Worm (Caenorhabditis elegans) whole organism, late embryonic: Measurements from ENCODE around the gene his-2.
A peak's percentile ranks its signal among the peaks of the same experiment; 100 is the strongest.

ENCODE experiments used
- C08G9.2 ChIP-seq: sonication (generic microtip); optimal IDR thresholded peaks from 2 replicates; lab custom pipeline; 2016; ENCODE audit warnings: mild to moderate bottlenecking, missing genetic modification characterization, moderate library complexity, missing compliant biosample characterization
- C38D4.7 ChIP-seq: fragments of 200-800 bp; sonication (Bioruptor generic); optimal IDR thresholded peaks from 2 replicates; lab custom pipeline; 2018; ENCODE audit warnings: mild to moderate bottlenecking, missing genetic modification characterization, moderate library complexity, missing compliant biosample characterization
- K02D7.2 ChIP-seq: sonication (generic microtip); optimal IDR thresholded peaks from 2 replicates; lab custom pipeline; 2017; ENCODE audit warnings: mild to moderate bottlenecking, missing genetic modification characterization, missing compliant biosample characterization
- Y22D7AL.16 ChIP-seq: sonication (generic microtip); optimal IDR thresholded peaks from 2 replicates; lab custom pipeline; 2016; ENCODE audit warnings: missing genetic modification characterization, missing compliant biosample characterization
- ahr-1 ChIP-seq: sonication (generic microtip); optimal IDR thresholded peaks from 2 replicates; lab custom pipeline; 2016; ENCODE audit warnings: missing genetic modification characterization, missing compliant biosample characterization
- ceh-14 ChIP-seq: sonication (generic microtip); optimal IDR thresholded peaks from 2 replicates; lab custom pipeline; 2016; ENCODE audit warnings: missing genotype, missing genetic modification characterization, missing compliant biosample characterization
- ceh-2 ChIP-seq: sonication (generic microtip); optimal IDR thresholded peaks from 2 replicates; lab custom pipeline; 2016; ENCODE audit warnings: missing genotype, missing genetic modification characterization, missing compliant biosample characterization
- ceh-22 ChIP-seq: sonication (generic microtip); optimal IDR thresholded peaks from 2 replicates; lab custom pipeline; 2017; ENCODE audit warnings: missing biosample characterization, missing genetic modification characterization
- ceh-24 ChIP-seq: sonication (generic microtip); optimal IDR thresholded peaks from 2 replicates; lab custom pipeline; 2016; ENCODE audit warnings: mild to moderate bottlenecking, missing genetic modification characterization, missing compliant biosample characterization
- ceh-30 ChIP-seq: fragments of 150-350 bp; optimal IDR thresholded peaks from 2 replicates; lab custom pipeline; 2014; ENCODE audit warnings: missing biosample characterization, missing genetic modification characterization
- ceh-31 ChIP-seq: sonication (generic microtip); optimal IDR thresholded peaks from 2 replicates; lab custom pipeline; 2016; ENCODE audit warnings: missing genetic modification characterization, missing compliant biosample characterization
- ceh-34 ChIP-seq: sonication (generic microtip); optimal IDR thresholded peaks from 2 replicates; lab custom pipeline; 2016; ENCODE audit warnings: mild to moderate bottlenecking, missing genetic modification characterization, missing compliant biosample characterization
- ceh-45 ChIP-seq: fragments of 200-800 bp; sonication (Bioruptor generic); IDR thresholded peaks from 2 replicates; pipeline ENCODE4 v1.3.6; 2022; ENCODE audit warnings: missing genetic modification reagents, missing genetic modification characterization, missing compliant biosample characterization
- ceh-48 ChIP-seq: sonication (generic microtip); optimal IDR thresholded peaks from 2 replicates; lab custom pipeline; 2016; ENCODE audit warnings: missing genetic modification characterization, inconsistent platforms, missing compliant biosample characterization
- ceh-6 ChIP-seq: fragments of 200-800 bp; sonication (Bioruptor generic); optimal IDR thresholded peaks from 2 replicates; lab custom pipeline; 2018; ENCODE audit warnings: mild to moderate bottlenecking, missing genetic modification characterization, missing compliant biosample characterization
- ceh-9 ChIP-seq: sonication (generic microtip); optimal IDR thresholded peaks from 2 replicates; lab custom pipeline; 2016; ENCODE audit warnings: mild to moderate bottlenecking, missing genetic modification characterization, inconsistent platforms, missing compliant biosample characterization
- che-1 ChIP-seq: sonication (generic microtip); optimal IDR thresholded peaks from 2 replicates; lab custom pipeline; 2016; ENCODE audit warnings: mild to moderate bottlenecking, missing genetic modification characterization, missing compliant biosample characterization
- dmd-4 ChIP-seq: sonication (generic microtip); optimal IDR thresholded peaks from 2 replicates; lab custom pipeline; 2016; ENCODE audit warnings: borderline replicate concordance, missing genetic modification characterization, missing compliant biosample characterization
- dve-1 ChIP-seq: sonication (generic microtip); optimal IDR thresholded peaks from 2 replicates; lab custom pipeline; 2017; ENCODE audit warnings: antibody characterized with exemption, mild to moderate bottlenecking, missing genetic modification characterization, missing compliant biosample characterization
- elt-2 ChIP-seq: sonication (generic microtip); optimal IDR thresholded peaks from 2 replicates; lab custom pipeline; 2016; ENCODE audit warnings: missing genetic modification reagents, missing genetic modification characterization, missing compliant biosample characterization
- ets-4 ChIP-seq: sonication (generic microtip); optimal IDR thresholded peaks from 2 replicates; lab custom pipeline; 2016; ENCODE audit warnings: missing genetic modification characterization, missing compliant biosample characterization
- fkh-10 ChIP-seq: fragments of 150-350 bp; optimal IDR thresholded peaks from 2 replicates; lab custom pipeline; 2014; ENCODE audit warnings: missing biosample characterization, missing genetic modification reagents, missing genetic modification characterization
- gmeb-2 ChIP-seq: sonication (generic microtip); optimal IDR thresholded peaks from 2 replicates; lab custom pipeline; 2016; ENCODE audit warnings: missing genetic modification characterization, inconsistent platforms, missing compliant biosample characterization
- hlh-13 ChIP-seq: fragments of 200-800 bp; sonication (Bioruptor generic); optimal IDR thresholded peaks from 2 replicates; lab custom pipeline; 2018; ENCODE audit warnings: mild to moderate bottlenecking, missing genetic modification characterization, missing compliant biosample characterization
- hlh-15 ChIP-seq: sonication (generic microtip); optimal IDR thresholded peaks from 2 replicates; lab custom pipeline; 2016; ENCODE audit warnings: missing genetic modification characterization, missing compliant biosample characterization
- hlh-30 ChIP-seq: sonication (generic microtip); optimal IDR thresholded peaks from 2 replicates; lab custom pipeline; 2017; ENCODE audit warnings: antibody characterized with exemption, missing genetic modification characterization, missing compliant biosample characterization; ENCODE audit not compliant: insufficient read depth
- hlh-6 ChIP-seq: sonication (generic microtip); optimal IDR thresholded peaks from 2 replicates; lab custom pipeline; 2016; ENCODE audit warnings: missing genotype, missing genetic modification characterization, missing compliant biosample characterization
- hlh-8 ChIP-seq: sonication (generic microtip); optimal IDR thresholded peaks from 2 replicates; lab custom pipeline; 2016; ENCODE audit warnings: missing genotype, missing genetic modification characterization, missing compliant biosample characterization
- lin-11 ChIP-seq: fragments of 200-800 bp; sonication (Bioruptor generic); optimal IDR thresholded peaks from 2 replicates; lab custom pipeline; 2018; ENCODE audit warnings: mild to moderate bottlenecking, missing genetic modification characterization, missing compliant biosample characterization
- nfya-1 ChIP-seq: sonication (generic microtip); optimal IDR thresholded peaks from 2 replicates; lab custom pipeline; 2017; ENCODE audit warnings: missing genetic modification characterization, mild to moderate bottlenecking, missing compliant biosample characterization, antibody characterized with exemption, moderate library complexity
- nhr-11 ChIP-seq: fragments of 150-350 bp; optimal IDR thresholded peaks from 2 replicates; lab custom pipeline; 2014; ENCODE audit warnings: missing biosample characterization, missing genetic modification characterization
- odd-2 ChIP-seq: sonication (generic microtip); optimal IDR thresholded peaks from 2 replicates; lab custom pipeline; 2017; ENCODE audit warnings: antibody characterized with exemption, mild to moderate bottlenecking, missing genetic modification characterization, missing compliant biosample characterization
- pat-9 ChIP-seq: fragments of 200-800 bp; sonication (Bioruptor generic); optimal IDR thresholded peaks from 2 replicates; lab custom pipeline; 2018; ENCODE audit warnings: mild to moderate bottlenecking, missing genetic modification characterization, moderate library complexity, missing compliant biosample characterization
- pha-2 ChIP-seq: sonication (generic microtip); optimal IDR thresholded peaks from 2 replicates; lab custom pipeline; 2017; ENCODE audit warnings: mild to moderate bottlenecking, missing genetic modification characterization, missing compliant biosample characterization
- pqm-1 ChIP-seq: sonication (generic microtip); optimal IDR thresholded peaks from 2 replicates; lab custom pipeline; 2016; ENCODE audit warnings: missing genetic modification characterization, missing compliant biosample characterization
- ref-2 ChIP-seq: sonication (generic microtip); optimal IDR thresholded peaks from 2 replicates; lab custom pipeline; 2016; ENCODE audit warnings: missing genetic modification characterization, missing compliant biosample characterization
- rnt-1 ChIP-seq: sonication (generic microtip); optimal IDR thresholded peaks from 2 replicates; lab custom pipeline; 2016; ENCODE audit warnings: missing genetic modification characterization, missing compliant biosample characterization
- tbx-2 ChIP-seq: sonication (generic microtip); optimal IDR thresholded peaks from 2 replicates; lab custom pipeline; 2016; ENCODE audit warnings: missing genetic modification characterization, missing compliant biosample characterization
- tbx-7 ChIP-seq: sonication (generic microtip); optimal IDR thresholded peaks from 2 replicates; lab custom pipeline; 2016; ENCODE audit warnings: missing genotype, missing genetic modification characterization, missing compliant biosample characterization
- ttx-3 ChIP-seq: sonication (generic microtip); optimal IDR thresholded peaks from 2 replicates; lab custom pipeline; 2016; ENCODE audit warnings: missing genetic modification reagents, missing genetic modification characterization, missing compliant biosample characterization
- ztf-16 ChIP-seq: sonication (generic microtip); optimal IDR thresholded peaks from 2 replicates; lab custom pipeline; 2017; ENCODE audit warnings: missing genetic modification characterization, missing compliant biosample characterization

The his-2 gene

ce11 chrV:16040140-16040827 is 1.8 kb downstream of the his-2 start, which contains the start of the genes his-4 and his-3:
Gene his-4, minus strand, starts transcription at chrV:16040515.
Gene his-3, plus strand, starts transcription at chrV:16040808.
- TF ChIP-seq tbx-2 (tag; lab: Kevin White, UChicago): peak; percentile 60
- TF ChIP-seq elt-2 (tag; lab: Kevin White, UChicago): peak; percentile 24
- peak; percentile 36 for TF ChIP-seq nfya-1 (tag; lab: Kevin White, UChicago)
- TF ChIP-seq tbx-7 (tag; lab: Kevin White, UChicago): peak; percentile 11
- peak; percentile 38 for TF ChIP-seq ceh-34
- peak; percentile 17 for TF ChIP-seq ztf-16 (tag; lab: Kevin White, UChicago)
- peak; percentile 66 for TF ChIP-seq ref-2 (tag; lab: Kevin White, UChicago)
- TF ChIP-seq ceh-31: peak; percentile 63
- TF ChIP-seq dve-1 (tag; lab: Kevin White, UChicago): peak; percentile 37

ce11 chrV:16036166-16036565 is 5.9 kb downstream of the his-2 start, which contains the start of gene T10C6.10:
Gene T10C6.10, plus strand, starts transcription at chrV:16036413.
- TF ChIP-seq dmd-4 (tag; lab: Kevin White, UChicago) (no peak), ceh-48 (tag; lab: Kevin White, UChicago) (no peak), rnt-1 (tag; lab: Kevin White, UChicago) (no peak), ceh-45 (GFP tag; lab: Robert Waterston, UW) (no peak), ceh-31 (no peak), nhr-11 (tag; lab: Kevin White, UChicago) (no peak), hlh-13 (no peak), ahr-1 (tag; lab: Kevin White, UChicago) (no peak), ztf-16 (tag; lab: Kevin White, UChicago) (no peak), che-1 (tag; lab: Kevin White, UChicago) (no peak), lin-11 (no peak)
- TF ChIP-seq, all 69 proteins: peak for 0

ce11 chrV:16033491-16033890 is 8.6 kb downstream of the his-2 start:
- TF ChIP-seq ceh-9 (tag; lab: Kevin White, UChicago): no peak
- TF ChIP-seq ets-4 (tag; lab: Kevin White, UChicago): no peak
- TF ChIP-seq gmeb-2 (tag; lab: Kevin White, UChicago): no peak
- no peak for TF ChIP-seq ceh-22 (tag; lab: Kevin White, UChicago)
- TF ChIP-seq ceh-45 (GFP tag; lab: Robert Waterston, UW): no peak
- no peak for TF ChIP-seq ceh-30 (tag; lab: Kevin White, UChicago)
- TF ChIP-seq pha-2 (tag; lab: Kevin White, UChicago): no peak
- TF ChIP-seq fkh-10 (GFP tag; lab: Kevin White, UChicago): no peak
- no peak for TF ChIP-seq hlh-13
- TF ChIP-seq hlh-15 (tag; lab: Kevin White, UChicago): no peak
- TF ChIP-seq K02D7.2 (tag; lab: Kevin White, UChicago): no peak
- TF ChIP-seq pat-9: no peak
- no peak for TF ChIP-seq ahr-1 (tag; lab: Kevin White, UChicago)
- no peak for TF ChIP-seq C38D4.7 (GFP tag; lab: Kevin White, UChicago)

- TF ChIP-seq ceh-2 (tag; lab: Kevin White, UChicago) (no peak), fkh-10 (GFP tag; lab: Kevin White, UChicago) (no peak), hlh-30 (tag; lab: Kevin White, UChicago) (no peak), ceh-9 (tag; lab: Kevin White, UChicago) (no peak), ceh-6 (GFP tag; lab: Kevin White, UChicago) (no peak), ceh-24 (tag; lab: Kevin White, UChicago) (no peak), hlh-8 (tag; lab: Kevin White, UChicago) (no peak), ttx-3 (no peak), pat-9 (no peak), ceh-14 (tag; lab: Kevin White, UChicago) (no peak), pqm-1 (tag; lab: Kevin White, UChicago) (no peak), C08G9.2 (tag; lab: Kevin White, UChicago) (no peak), odd-2 (tag; lab: Kevin White, UChicago) (no peak), Y22D7AL.16 (tag; lab: Kevin White, UChicago) (no peak), ceh-34 (no peak), ets-4 (tag; lab: Kevin White, UChicago) (no peak), tbx-7 (tag; lab: Kevin White, UChicago) (no peak), hlh-6 (tag; lab: Kevin White, UChicago) (no peak), hlh-13 (no peak)
- TF ChIP-seq, all 69 proteins: peak for 0
Observed at ce11 chrV:16032761-16033160, 9.3 kb downstream of the his-2 start, which contains the start of gene T10C6.16. Gene T10C6.16, minus strand, starts transcription at chrV:16033005.
